Worm (Caenorhabditis elegans) whole organism, midembryonic: ENCODE data around the gene col-111.

Experiments used
- flt-1 ChIP-seq: fragments of 200-800 bp; sonication (Bioruptor generic); IDR thresholded peaks from 2 replicates; pipeline ENCODE4 v1.3.6; 2022; ENCODE audit warnings: missing genetic modification characterization, missing compliant biosample characterization
- med-1 ChIP-seq: sonication (generic microtip); optimal IDR thresholded peaks from 2 replicates; lab custom pipeline; 2017; ENCODE audit warnings: missing genetic modification characterization, mild to moderate bottlenecking, missing compliant biosample characterization, antibody characterized with exemption, missing genetic modification reagents; ENCODE audit not compliant: insufficient read depth
- ztf-23 ChIP-seq: fragments of 200-800 bp; sonication (Bioruptor generic); IDR thresholded peaks from 2 replicates; pipeline ENCODE4 v1.3.6; 2022; ENCODE audit warnings: missing genetic modification reagents, missing genetic modification characterization, missing compliant biosample characterization
- ztf-29 ChIP-seq: fragments of 200-800 bp; sonication (Bioruptor generic); IDR thresholded peaks from 2 replicates; pipeline ENCODE4 v1.3.6; 2022; ENCODE audit warnings: missing genetic modification reagents, missing genetic modification characterization, missing compliant biosample characterization

- no peak for TF ChIP-seq ztf-29 (GFP tag; lab: Robert Waterston, UW)
- no peak for TF ChIP-seq ztf-23 (GFP tag; lab: Robert Waterston, UW)
- no peak for TF ChIP-seq med-1
- TF ChIP-seq flt-1 (GFP tag; lab: Robert Waterston, UW) = no peak
Measured at ce11 chrIV:4613516-4613915, 44.3 kb downstream of the col-111 start.
